Worm (Caenorhabditis elegans) whole organism, L4 larva: Measurements from ENCODE around the gene C49C8.8.

Source experiments
- Y5F2A.4 ChIP-seq: fragments of 200-800 bp; sonication (Bioruptor generic); optimal IDR thresholded peaks from 2 replicates; lab custom pipeline; 2018; ENCODE audit warnings: mild to moderate bottlenecking, missing genetic modification characterization, missing compliant biosample characterization
- ZK546.5 ChIP-seq, 2 experiments: sonication (generic microtip); optimal IDR thresholded peaks; 2 replicates each; lab custom pipeline; 2017; ENCODE audit warnings: missing biosample characterization in 2 of 2, missing genetic modification characterization in 2 of 2
- attf-4 ChIP-seq: sonication (generic microtip); optimal IDR thresholded peaks from 3 replicates; lab custom pipeline; 2017; ENCODE audit warnings: missing biosample characterization, missing genetic modification characterization
- ces-1 ChIP-seq: fragments of 150-350 bp; sonication (generic microtip); optimal IDR thresholded peaks from 4 replicates; lab custom pipeline; 2014; ENCODE audit warnings: missing biosample characterization, missing genetic modification reagents, missing genetic modification characterization
- fos-1 ChIP-seq: fragments of 150-350 bp; optimal IDR thresholded peaks from 2 replicates; lab custom pipeline; 2014; ENCODE audit warnings: missing biosample characterization, missing genetic modification characterization
- tra-1 ChIP-seq: fragments of 200-800 bp; sonication (Bioruptor generic); IDR thresholded peaks from 2 replicates; pipeline ENCODE4 v1.3.6; 2022; ENCODE audit warnings: missing genetic modification reagents, missing genetic modification characterization, missing compliant biosample characterization

- TF ChIP-seq fos-1 (tag; lab: Kevin White, UChicago) (no peak), ces-1 (GFP tag; lab: Kevin White, UChicago) (no peak), attf-4 (tag; lab: Kevin White, UChicago) (no peak), tra-1 (GFP tag; lab: Robert Waterston, UW) (no peak), ZK546.5 (tag; optimal IDR thresholded peaks at IDR 0.05; lab: Kevin White, UChicago) (no peak), Y5F2A.4 (no peak)
Measured at ce11 chrIV:8686966-8687365, 35.0 kb downstream of the C49C8.8 start.
